Worm (Caenorhabditis elegans) whole organism, L4 larva: ENCODE results near the gene xrn-2.

Experiments used
- Y48G9A.11 ChIP-seq: fragments of 200-800 bp; sonication (Bioruptor generic); IDR thresholded peaks from 2 replicates; pipeline ENCODE4 v1.3.6; 2022; ENCODE audit warnings: missing genetic modification reagents, missing genetic modification characterization, missing compliant biosample characterization
- ZK546.5 ChIP-seq, 2 experiments: sonication (generic microtip); optimal IDR thresholded peaks; 2 replicates each; lab custom pipeline; 2017; ENCODE audit warnings: missing biosample characterization in 2 of 2, missing genetic modification characterization in 2 of 2
- ama-1 ChIP-seq: fragments of 150-350 bp; optimal IDR thresholded peaks from 2 replicates; lab custom pipeline; 2014; ENCODE audit warnings: inconsistent platforms, mixed read lengths
- ceh-28 ChIP-seq: fragments of 150-350 bp; optimal IDR thresholded peaks from 2 replicates; lab custom pipeline; 2014; ENCODE audit warnings: missing biosample characterization, missing genetic modification reagents, missing genetic modification characterization
- daf-12 ChIP-seq: fragments of 150-350 bp; optimal IDR thresholded peaks from 2 replicates; lab custom pipeline; 2014; ENCODE audit warnings: missing biosample characterization, missing genetic modification reagents, missing genetic modification characterization
- egl-27 ChIP-seq: sonication (generic microtip); optimal IDR thresholded peaks from 3 replicates; lab custom pipeline; 2017; ENCODE audit warnings: missing biosample characterization, missing genetic modification reagents, missing genetic modification characterization
- gei-8 ChIP-seq: fragments of 200-800 bp; sonication (Bioruptor generic); optimal IDR thresholded peaks from 2 replicates; lab custom pipeline; 2018; ENCODE audit warnings: mild to moderate bottlenecking, missing genetic modification characterization, missing compliant biosample characterization
- nhr-28 ChIP-seq: fragments of 150-350 bp; optimal IDR thresholded peaks from 2 replicates; lab custom pipeline; 2014; ENCODE audit warnings: missing biosample characterization, missing genetic modification characterization
- nhr-48 ChIP-seq: sonication (generic microtip); optimal IDR thresholded peaks from 2 replicates; lab custom pipeline; 2016; ENCODE audit warnings: mild to moderate bottlenecking, missing genetic modification characterization, missing compliant biosample characterization
- set-16 ChIP-seq: fragments of 200-800 bp; sonication (Bioruptor generic); IDR thresholded peaks from 2 replicates; pipeline ENCODE4 v1.3.6; 2022; ENCODE audit warnings: missing genetic modification reagents, missing genetic modification characterization, missing compliant biosample characterization
- tag-97 ChIP-seq: fragments of 200-800 bp; sonication (Bioruptor generic); IDR thresholded peaks from 2 replicates; pipeline ENCODE4 v1.3.6; 2022; ENCODE audit warnings: missing genetic modification characterization, missing compliant biosample characterization
- unc-39 ChIP-seq: sonication (generic microtip); optimal IDR thresholded peaks from 2 replicates; lab custom pipeline; 2017; ENCODE audit warnings: missing biosample characterization, missing genetic modification characterization
- unc-62 ChIP-seq, 3 experiments: fragments of 150-350 bp in 1 of 3; sonication (generic microtip); optimal IDR thresholded peaks in 2 of 3; peaks in 1 of 3; 1 replicate in 1 of 3; 2 replicates in 2 of 3; lab custom pipeline; 2014 to 2017; ENCODE audit warnings: missing biosample characterization in 3 of 3, missing genetic modification characterization in 3 of 3, missing genetic modification reagents in 3 of 3, missing genotype in 1 of 3
- ztf-11 ChIP-seq: fragments of 150-350 bp; optimal IDR thresholded peaks from 2 replicates; lab custom pipeline; 2014; ENCODE audit warnings: missing biosample characterization, missing genetic modification characterization

DNA sequence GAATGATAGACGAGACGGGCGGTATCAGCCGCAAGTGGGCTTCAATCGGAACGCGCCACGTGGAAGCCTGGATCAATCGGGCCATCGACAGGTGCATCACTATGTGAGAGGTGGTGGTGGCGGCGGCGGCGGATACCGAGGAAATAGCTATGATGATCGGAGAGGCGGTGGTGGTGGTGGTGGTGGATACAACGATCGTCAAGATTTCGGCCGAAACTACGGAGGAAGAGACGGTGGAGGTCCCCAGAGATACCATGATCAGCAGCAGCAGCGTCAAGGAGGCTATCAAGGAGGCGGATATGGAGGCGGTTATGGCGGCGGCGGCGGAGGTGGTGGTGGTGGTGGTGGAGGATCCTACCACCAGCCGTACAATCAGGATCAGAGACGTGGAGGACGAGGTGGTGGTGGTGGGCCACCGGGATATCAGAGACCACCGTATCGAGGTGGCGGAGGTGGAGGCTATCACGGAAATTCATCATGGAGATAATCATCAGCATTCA, 9.9 kb downstream of the xrn-2 start:
- TF ChIP-seq ZK546.5 (tag; optimal IDR thresholded peaks at IDR 0.05; lab: Kevin White, UChicago) (no peak), ceh-28 (tag; lab: Kevin White, UChicago) (no peak), Y48G9A.11 (GFP tag; lab: Robert Waterston, UW) (no peak), ztf-11 (no peak), egl-27 (no peak), nhr-48 (tag; lab: Kevin White, UChicago) (no peak), unc-62 (GFP tag; optimal IDR thresholded peaks at IDR 0.05 in 1 of 2; lab: Kevin White, UChicago) (peak in 1 of 2 experiments; percentile 62), unc-62 (tag; optimal IDR thresholded peaks at IDR 0.05; lab: Kevin White, UChicago) (no peak), ama-1 (lab: Kevin White, UChicago) (no peak), daf-12 (tag; lab: Kevin White, UChicago) (no peak), nhr-28 (tag; lab: Kevin White, UChicago) (no peak), gei-8 (GFP tag; lab: Kevin White, UChicago) (no peak), set-16 (GFP tag; lab: Robert Waterston, UW) (peak; percentile 91), tag-97 (GFP tag; lab: Robert Waterston, UW) (no peak), unc-39 (no peak)
